Worm (Caenorhabditis elegans): ENCODE measurements around the gene srh-279.
A peak's percentile ranks its signal among the peaks of the same experiment; 100 is the strongest.

srh-279 gene

ce11 chrV:16202618-16203017 lies 10.4 kb downstream of the srh-279 start, which contains the start of gene F11A5.18:
TSS of gene F11A5.18 (plus strand) at chrV:16202918.
- TF ChIP-seq dmd-9 (GFP tag; IDR thresholded peaks at IDR 0.05) (no peak), lir-3 (tag; optimal IDR thresholded peaks at IDR 0.05) (no peak), duxl-1 (tag; optimal IDR thresholded peaks at IDR 0.05; ENCODE audit: poor library complexity) (no peak), lin-13 (GFP tag; optimal IDR thresholded peaks at IDR 0.05) (no peak), ceh-20 (GFP tag; IDR thresholded peaks at IDR 0.05) (no peak), ZK546.5 (tag; optimal IDR thresholded peaks at IDR 0.05) (no peak), unc-62 (GFP tag; optimal IDR thresholded peaks at IDR 0.05 in 1 of 2) (no peak), unc-62 (tag; optimal IDR thresholded peaks at IDR 0.05) (no peak), nhr-25 (tag; optimal IDR thresholded peaks at IDR 0.05; ENCODE audit: borderline replicate concordance, insufficient read depth) (no peak)

ce11 chrV:16204888-16205287 lies 12.7 kb downstream of the srh-279 start, which contains the start of gene irld-26:
TSS of gene irld-26 (plus strand) at chrV:16205188.
- TF ChIP-seq lim-7 (GFP tag; IDR thresholded peaks at IDR 0.05) (no peak), unc-62 (GFP tag; optimal IDR thresholded peaks at IDR 0.05 in 1 of 2) (peak in 1 of 2 experiments; percentile 13), unc-62 (tag; optimal IDR thresholded peaks at IDR 0.05) (no peak)

- TF ChIP-seq aha-1 (tag): peak; percentile 80
- TF ChIP-seq hmg-1.1 (GFP tag; IDR thresholded peaks at IDR 0.05): no peak
Measured at ce11 chrV:16209837-16210236, 17.6 kb downstream of the srh-279 start, which contains the start of gene oac-15. TSS of gene oac-15 (minus strand) at chrV:16209937.

ce11 chrV:16210257-16211002 lies 18.2 kb downstream of the srh-279 start, which contains the start of gene F11A5.16:
TSS of gene F11A5.16 (plus strand) at chrV:16210952.
- TF ChIP-seq set-16 (GFP tag; IDR thresholded peaks at IDR 0.05) (peak; percentile 63), nhr-111 (GFP tag; optimal IDR thresholded peaks at IDR 0.05) (no peak)

ce11 chrV:16211713-16212112 lies 19.5 kb downstream of the srh-279 start:
- TF ChIP-seq unc-62 (GFP tag; optimal IDR thresholded peaks at IDR 0.05 in 1 of 2): peak in 1 of 2 experiments; percentile 60
- TF ChIP-seq unc-62 (tag; optimal IDR thresholded peaks at IDR 0.05): no peak
- no peak for TF ChIP-seq rbr-2 (tag; optimal IDR thresholded peaks at IDR 0.05)
- no peak for TF ChIP-seq pha-4 (GFP tag; IDR thresholded peaks at IDR 0.05)
- TF ChIP-seq pha-4 (tag; optimal IDR thresholded peaks at IDR 0.05): no peak
- TF ChIP-seq aha-1 (tag): peak; percentile 8
- TF ChIP-seq gei-8 (GFP tag; optimal IDR thresholded peaks at IDR 0.05): no peak
- TF ChIP-seq snpc-1.2 (GFP tag; IDR thresholded peaks at IDR 0.05): no peak
- TF ChIP-seq cey-2 (tag; optimal IDR thresholded peaks at IDR 0.05; ENCODE audit: borderline replicate concordance, insufficient read depth): no peak
- TF ChIP-seq nhr-28 (tag; optimal IDR thresholded peaks at IDR 0.05): peak; percentile 9

- TF ChIP-seq nhr-48 (tag; optimal IDR thresholded peaks at IDR 0.05): peak; percentile 89
- no peak for TF ChIP-seq zag-1 (tag; optimal IDR thresholded peaks at IDR 0.05)
- TF ChIP-seq hmg-1.1 (GFP tag; IDR thresholded peaks at IDR 0.05): no peak
- no peak for TF ChIP-seq lin-38 (GFP tag; IDR thresholded peaks at IDR 0.05)
- no peak for TF ChIP-seq daf-8 (GFP tag; IDR thresholded peaks at IDR 0.05)
- TF ChIP-seq hlh-30 (tag; optimal IDR thresholded peaks at IDR 0.05; ENCODE audit: insufficient read depth): peak; percentile 41
- TF ChIP-seq hlh-11 (tag; optimal IDR thresholded peaks at IDR 0.05): peak; percentile 65
- TF ChIP-seq nhr-76 (tag; optimal IDR thresholded peaks at IDR 0.05): no peak
- TF ChIP-seq nhr-28 (tag; optimal IDR thresholded peaks at IDR 0.05): peak; percentile 70
- TF ChIP-seq ctbp-1 (GFP tag; IDR thresholded peaks at IDR 0.05): no peak
- TF ChIP-seq daf-16 (GFP tag; optimal IDR thresholded peaks at IDR 0.05): no peak
- TF ChIP-seq daf-16 (tag; optimal IDR thresholded peaks at IDR 0.05): no peak
- TF ChIP-seq mdl-1 (tag; optimal IDR thresholded peaks at IDR 0.05): peak in 1 of 2 experiments; percentile 63
- no peak for TF ChIP-seq dpl-1 (GFP tag; optimal IDR thresholded peaks at IDR 0.05)
- TF ChIP-seq F26F4.8 (GFP tag; conservative IDR thresholded peaks at IDR 0.05): no peak
- peak in 1 of 2 experiments; percentile 82 for TF ChIP-seq unc-62 (GFP tag; optimal IDR thresholded peaks at IDR 0.05 in 1 of 2)
- TF ChIP-seq unc-62 (tag; optimal IDR thresholded peaks at IDR 0.05): no peak
- no peak for TF ChIP-seq aly-2 (tag; optimal IDR thresholded peaks at IDR 0.05)
- TF ChIP-seq tra-1 (GFP tag; IDR thresholded peaks at IDR 0.05): 0 out of 2 replicates have a peak, but pooled peaks have one; percentile 29
- no peak for TF ChIP-seq ztf-11 (tag; optimal IDR thresholded peaks at IDR 0.05)
- peak; percentile 90 for TF ChIP-seq dmd-6 (GFP tag; IDR thresholded peaks at IDR 0.05)
Measured at ce11 chrV:16213323-16213722, 21.1 kb downstream of the srh-279 start.
